Worm (Caenorhabditis elegans) whole organism, L3 larva: ENCODE measurements around the gene srw-119.

ENCODE experiments used
- aly-2 ChIP-seq: fragments of 150-350 bp; optimal IDR thresholded peaks from 2 replicates; lab custom pipeline; 2014; ENCODE audit warnings: missing biosample characterization, missing genetic modification characterization
- ceh-16 ChIP-seq: sonication (generic microtip); optimal IDR thresholded peaks from 2 replicates; lab custom pipeline; 2017; ENCODE audit warnings: missing biosample characterization, missing genetic modification characterization
- ceh-28 ChIP-seq: fragments of 150-350 bp; optimal IDR thresholded peaks from 2 replicates; lab custom pipeline; 2014; ENCODE audit warnings: missing biosample characterization, missing genetic modification reagents, missing genetic modification characterization
- daf-12 ChIP-seq: fragments of 150-350 bp; optimal IDR thresholded peaks from 2 replicates; lab custom pipeline; 2014; ENCODE audit warnings: missing biosample characterization, missing genetic modification reagents, missing genetic modification characterization
- egl-27 ChIP-seq: sonication (generic microtip); optimal IDR thresholded peaks from 4 replicates; lab custom pipeline; 2017; ENCODE audit warnings: missing biosample characterization, missing genetic modification reagents, missing genetic modification characterization
- egl-5 ChIP-seq: fragments of 150-350 bp; optimal IDR thresholded peaks from 2 replicates; lab custom pipeline; 2017; ENCODE audit warnings: missing biosample characterization, missing genetic modification reagents, missing genetic modification characterization, inconsistent platforms
- elt-1 ChIP-seq: fragments of 150-350 bp; optimal IDR thresholded peaks from 2 replicates; lab custom pipeline; 2014; ENCODE audit warnings: missing biosample characterization, missing genetic modification characterization
- elt-2 ChIP-seq: sonication (generic microtip); optimal IDR thresholded peaks from 2 replicates; lab custom pipeline; 2016; ENCODE audit warnings: missing genetic modification reagents, mild to moderate bottlenecking, missing genetic modification characterization, missing compliant biosample characterization
- elt-3 ChIP-seq, 3 experiments: fragments of 150-350 bp in 1 of 3; sonication (generic microtip) in 2 of 3; optimal IDR thresholded peaks; 2 replicates in 2 of 3; 4 replicates in 1 of 3; lab custom pipeline; 2014 to 2017; ENCODE audit warnings: missing biosample characterization in 3 of 3, missing genetic modification characterization in 3 of 3
- eor-1 ChIP-seq, 2 experiments: fragments of 150-350 bp; optimal IDR thresholded peaks; 2 replicates each; lab custom pipeline; 2014 to 2018; ENCODE audit warnings: missing biosample characterization in 2 of 2, missing genetic modification characterization in 2 of 2
- fkh-2 ChIP-seq: fragments of 150-350 bp; optimal IDR thresholded peaks from 2 replicates; lab custom pipeline; 2014; ENCODE audit warnings: missing biosample characterization, missing genetic modification reagents, missing genetic modification characterization
- fos-1 ChIP-seq: fragments of 150-350 bp; optimal IDR thresholded peaks from 2 replicates; lab custom pipeline; 2014; ENCODE audit warnings: missing biosample characterization, missing genetic modification characterization
- hmg-11 ChIP-seq: sonication (generic microtip); optimal IDR thresholded peaks from 2 replicates; lab custom pipeline; 2016; ENCODE audit warnings: missing genetic modification characterization, missing compliant biosample characterization
- lin-39 ChIP-seq: fragments of 150-350 bp; optimal IDR thresholded peaks from 2 replicates; lab custom pipeline; 2018; ENCODE audit warnings: missing biosample characterization, missing genetic modification reagents, missing genetic modification characterization
- lsy-12 ChIP-seq: sonication (generic microtip); optimal IDR thresholded peaks from 2 replicates; lab custom pipeline; 2016; ENCODE audit warnings: mild to moderate bottlenecking, missing genetic modification characterization, missing compliant biosample characterization
- mml-1 ChIP-seq: fragments of 150-350 bp; sonication (generic microtip); optimal IDR thresholded peaks from 3 replicates; lab custom pipeline; 2014; ENCODE audit warnings: missing biosample characterization, missing genetic modification characterization
- nfya-1 ChIP-seq: sonication (generic microtip); optimal IDR thresholded peaks from 2 replicates; lab custom pipeline; 2017; ENCODE audit warnings: missing genetic modification characterization, mild to moderate bottlenecking, missing compliant biosample characterization, antibody characterized with exemption, moderate library complexity; ENCODE audit not compliant: insufficient read depth
- nhr-11 ChIP-seq: fragments of 150-350 bp; optimal IDR thresholded peaks from 2 replicates; lab custom pipeline; 2014; ENCODE audit warnings: missing biosample characterization, missing genetic modification characterization
- nhr-12 ChIP-seq: fragments of 150-350 bp; optimal IDR thresholded peaks from 2 replicates; lab custom pipeline; 2014; ENCODE audit warnings: missing biosample characterization, missing genetic modification characterization
- nhr-25 ChIP-seq: sonication (generic microtip); optimal IDR thresholded peaks from 2 replicates; lab custom pipeline; 2017; ENCODE audit warnings: missing biosample characterization, missing genetic modification characterization
- nhr-28 ChIP-seq: fragments of 150-350 bp; optimal IDR thresholded peaks from 2 replicates; lab custom pipeline; 2014; ENCODE audit warnings: missing biosample characterization, missing genetic modification characterization
- nhr-43 ChIP-seq: sonication (generic microtip); optimal IDR thresholded peaks from 2 replicates; lab custom pipeline; 2016; ENCODE audit warnings: mild to moderate bottlenecking, missing genetic modification characterization, missing compliant biosample characterization; ENCODE audit not compliant: poor library complexity, severe bottlenecking
- nhr-67 ChIP-seq: fragments of 150-350 bp; optimal IDR thresholded peaks from 2 replicates; lab custom pipeline; 2014; ENCODE audit warnings: missing biosample characterization, missing genetic modification characterization
- nhr-76 ChIP-seq: fragments of 150-350 bp; sonication (generic microtip); optimal IDR thresholded peaks from 5 replicates; lab custom pipeline; 2014; ENCODE audit warnings: missing biosample characterization, missing genetic modification characterization
- nhr-77 ChIP-seq: fragments of 150-350 bp; optimal IDR thresholded peaks from 2 replicates; lab custom pipeline; 2014; ENCODE audit warnings: missing biosample characterization, missing genetic modification characterization
- pha-4 ChIP-seq: fragments of 150-350 bp; optimal IDR thresholded peaks from 2 replicates; lab custom pipeline; 2014; ENCODE audit warnings: missing biosample characterization, missing genetic modification reagents, missing genetic modification characterization
- pqm-1 ChIP-seq: fragments of 150-350 bp; optimal IDR thresholded peaks from 2 replicates; lab custom pipeline; 2017; ENCODE audit warnings: missing biosample characterization, missing genetic modification characterization, inconsistent platforms
- skn-1 ChIP-seq: fragments of 150-350 bp; optimal IDR thresholded peaks from 2 replicates; lab custom pipeline; 2014; ENCODE audit warnings: missing biosample characterization, missing genetic modification characterization
- snpc-4 ChIP-seq: fragments of 150-350 bp; optimal IDR thresholded peaks from 2 replicates; lab custom pipeline; 2014; ENCODE audit warnings: missing biosample characterization, missing genetic modification characterization
- tbx-2 ChIP-seq: sonication (generic microtip); optimal IDR thresholded peaks from 2 replicates; lab custom pipeline; 2016; ENCODE audit warnings: mild to moderate bottlenecking, missing genetic modification characterization, missing compliant biosample characterization
- unc-39 ChIP-seq: sonication (generic microtip); optimal IDR thresholded peaks from 4 replicates; lab custom pipeline; 2017; ENCODE audit warnings: missing biosample characterization, missing genetic modification characterization
- unc-62 ChIP-seq: fragments of 150-350 bp; sonication (generic microtip); optimal IDR thresholded peaks from 4 replicates; lab custom pipeline; 2014; ENCODE audit warnings: missing biosample characterization, missing genetic modification reagents, missing genetic modification characterization
- zag-1 ChIP-seq: fragments of 150-350 bp; optimal IDR thresholded peaks from 2 replicates; lab custom pipeline; 2014; ENCODE audit warnings: missing biosample characterization, missing genetic modification characterization
- ztf-11 ChIP-seq: fragments of 150-350 bp; optimal IDR thresholded peaks from 2 replicates; lab custom pipeline; 2014; ENCODE audit warnings: missing biosample characterization, missing genetic modification characterization
- ztf-4 ChIP-seq: fragments of 150-350 bp; optimal IDR thresholded peaks from 2 replicates; lab custom pipeline; 2014; ENCODE audit warnings: missing biosample characterization, missing genetic modification characterization

Gene srw-119

DNA sequence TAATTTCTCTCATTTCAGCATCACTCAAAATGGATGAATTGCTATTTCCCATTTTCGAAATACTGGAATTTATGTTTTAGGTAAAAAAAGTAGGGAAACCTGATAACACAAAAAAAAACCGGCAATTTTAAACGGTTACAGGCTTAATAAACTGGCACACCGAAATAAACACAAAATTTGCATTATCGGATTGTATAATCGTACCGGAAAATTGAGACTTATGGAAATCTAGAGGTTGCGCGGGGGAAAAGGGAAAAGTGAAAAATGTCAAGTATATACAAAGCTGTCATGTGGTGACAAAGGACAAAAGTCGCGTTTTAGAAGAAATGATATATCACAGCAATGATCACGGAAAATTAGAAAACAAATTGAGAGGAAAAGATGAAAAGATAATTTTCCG lies 39.6 kb upstream of the srw-119 start, which contains the start of gene chpf-2:
chpf-2 (minus strand) TSS at position 101 of the 400 bp plus-strand sequence.
- no peak for TF ChIP-seq nhr-11 (tag; lab: Kevin White, UChicago)
- no peak for TF ChIP-seq nhr-67 (tag; lab: Kevin White, UChicago)
- no peak for TF ChIP-seq tbx-2
- TF ChIP-seq fos-1 (tag; lab: Kevin White, UChicago), result no peak
- TF ChIP-seq unc-39 (tag; lab: Kevin White, UChicago), result no peak
- TF ChIP-seq nhr-28 (tag; lab: Kevin White, UChicago), result no peak
- no peak for TF ChIP-seq zag-1
- TF ChIP-seq elt-3 (tag; optimal IDR thresholded peaks at IDR 0.05; lab: Kevin White, UChicago), result no peak
- no peak for TF ChIP-seq nhr-25
- TF ChIP-seq pqm-1 (tag; lab: Kevin White, UChicago), result no peak
- TF ChIP-seq nhr-76 (tag; lab: Kevin White, UChicago), result no peak
- TF ChIP-seq hmg-11, result no peak
- TF ChIP-seq nhr-77, result no peak
- no peak for TF ChIP-seq elt-2 (tag; lab: Kevin White, UChicago)
- TF ChIP-seq daf-12 (tag; lab: Kevin White, UChicago), result no peak

DNA sequence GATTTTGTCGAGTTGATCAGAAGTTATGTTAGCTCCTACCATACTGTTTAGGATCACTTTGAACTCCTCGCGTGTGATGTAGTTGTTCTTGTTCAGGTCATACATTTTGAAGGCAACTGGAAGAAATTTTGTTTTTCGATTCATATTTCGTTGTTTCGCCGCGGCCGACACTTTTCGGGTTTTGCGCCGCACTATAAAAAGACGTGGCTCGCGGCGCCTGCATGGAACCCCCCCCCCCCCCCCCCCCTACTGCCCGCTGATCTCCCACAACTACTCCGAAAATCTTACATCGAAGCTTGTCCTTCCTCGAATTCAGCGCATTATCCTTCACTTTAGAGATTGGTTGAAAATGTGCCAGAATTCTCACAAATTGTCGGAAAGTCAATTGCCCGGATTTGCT lies 38.4 kb upstream of the srw-119 start:
- TF ChIP-seq daf-12 (tag; lab: Kevin White, UChicago), result no peak
- TF ChIP-seq unc-62, result no peak
- no peak for TF ChIP-seq nhr-77
- no peak for TF ChIP-seq ztf-4 (tag; lab: Kevin White, UChicago)
- no peak for TF ChIP-seq eor-1 (tag; optimal IDR thresholded peaks at IDR 0.05; lab: Kevin White, UChicago)
- no peak for TF ChIP-seq ztf-11

DNA sequence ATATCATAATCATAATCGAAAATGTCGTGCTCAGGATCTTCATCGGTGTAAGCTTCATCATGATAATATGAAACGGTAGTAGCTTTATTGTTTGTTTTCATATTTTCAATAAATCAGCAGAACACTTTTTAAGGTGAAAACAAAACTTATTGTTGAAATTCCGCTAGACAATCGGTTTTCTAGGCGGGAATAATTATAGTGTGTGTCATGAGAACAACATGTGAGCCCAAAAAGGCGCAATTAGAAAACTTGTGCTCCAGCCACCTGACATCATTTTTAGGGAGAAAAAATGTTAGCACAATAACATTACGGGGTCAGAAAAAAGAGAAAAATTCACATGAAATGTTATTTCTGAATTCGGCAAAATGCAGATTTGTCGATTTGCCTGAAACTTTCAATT lies 34.6 kb upstream of the srw-119 start, which contains the start of gene srw-8:
srw-8 (minus strand) TSS at position 101 of the 400 bp plus-strand sequence.
- TF ChIP-seq egl-27 (tag; lab: Kevin White, UChicago) (no peak), skn-1 (no peak), lsy-12 (tag; lab: Kevin White, UChicago) (no peak), elt-1 (tag; lab: Kevin White, UChicago) (no peak), nhr-12 (tag; lab: Kevin White, UChicago) (no peak), nhr-77 (no peak), fkh-2 (tag; lab: Kevin White, UChicago) (no peak), nhr-76 (tag; lab: Kevin White, UChicago) (no peak), daf-12 (tag; lab: Kevin White, UChicago) (no peak), ceh-16 (no peak), tbx-2 (no peak), snpc-4 (tag; lab: Kevin White, UChicago) (no peak), egl-5 (tag; lab: Kevin White, UChicago) (no peak), lin-39 (tag; lab: Kevin White, UChicago) (no peak), nhr-67 (tag; lab: Kevin White, UChicago) (no peak), nfya-1 (tag; lab: Kevin White, UChicago) (no peak), aly-2 (no peak)

DNA sequence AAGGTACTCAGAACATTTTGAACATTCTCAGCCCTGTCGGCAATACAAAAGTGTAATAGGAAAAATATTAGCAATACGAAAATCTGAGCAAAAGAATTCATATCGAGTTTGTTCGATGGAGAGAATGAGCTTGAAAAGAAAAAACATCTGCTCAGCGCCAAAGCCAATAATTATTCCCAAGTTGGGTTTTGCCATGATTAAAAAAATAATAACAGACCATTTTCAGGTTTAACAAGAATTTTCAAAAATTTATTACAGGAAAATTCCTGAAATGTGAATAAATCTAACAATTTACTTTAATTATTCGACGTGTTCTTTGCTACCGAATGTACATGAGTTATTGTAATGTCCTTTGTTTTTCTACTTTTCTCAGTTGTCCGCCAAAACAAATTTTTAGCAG lies 32.7 kb upstream of the srw-119 start, which contains the start of gene irld-38:
irld-38 (minus strand) TSS at position 101 of the 400 bp plus-strand sequence.
- no peak for TF ChIP-seq ceh-28

DNA sequence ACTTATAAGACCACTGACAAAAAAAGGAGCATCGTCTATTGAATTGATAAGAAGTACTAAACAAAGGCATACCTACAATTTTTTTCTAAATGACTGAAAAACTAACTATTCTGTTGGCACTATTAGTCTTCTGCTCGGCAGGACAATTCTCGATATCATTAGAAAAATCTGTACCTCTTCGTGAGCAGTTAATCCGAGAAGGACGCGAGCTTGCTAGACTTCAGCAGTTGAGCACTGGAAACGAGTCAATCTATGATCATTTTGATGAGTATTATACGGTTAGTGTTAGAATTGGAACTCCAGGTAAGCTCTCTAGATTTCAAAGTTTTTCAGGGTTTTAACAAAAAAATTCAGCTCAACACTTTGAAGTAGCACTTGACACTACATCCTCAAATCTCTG lies 28.6 kb upstream of the srw-119 start, which contains the start of gene asp-7:
asp-7 (plus strand) TSS at position 81 of the 400 bp plus-strand sequence.
- no peak for TF ChIP-seq lsy-12 (tag; lab: Kevin White, UChicago)
- TF ChIP-seq elt-2 (tag; lab: Kevin White, UChicago), result peak; percentile 15

DNA sequence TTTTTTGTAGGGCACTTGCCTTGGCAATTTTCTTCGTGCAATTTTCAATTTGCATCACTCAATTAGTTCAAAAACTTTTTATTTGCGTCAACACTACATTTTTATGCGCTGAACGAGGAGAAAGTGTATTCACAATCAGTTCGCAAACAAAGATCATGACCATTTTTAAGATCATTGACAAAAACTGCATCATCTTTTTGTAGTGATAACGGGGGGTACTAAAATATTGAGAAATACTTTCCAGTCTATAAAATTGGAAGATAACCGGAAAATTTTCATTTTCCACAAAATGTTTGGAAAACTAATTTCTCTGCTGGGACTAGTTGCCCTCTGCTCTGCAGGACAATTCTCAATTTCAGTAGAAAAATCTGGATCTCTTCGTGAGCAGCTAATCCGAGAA lies 24.6 kb upstream of the srw-119 start, which contains the start of gene asp-8:
asp-8 (plus strand) TSS at position 276 of the 400 bp plus-strand sequence.
- TF ChIP-seq fkh-2 (tag; lab: Kevin White, UChicago) (no peak), pha-4 (tag; lab: Kevin White, UChicago) (no peak), elt-2 (tag; lab: Kevin White, UChicago) (peak; percentile 54), nhr-43 (tag; lab: Kevin White, UChicago) (no peak), mml-1 (no peak)
